Fruit fly (Drosophila melanogaster): ENCODE data around the gene Hibch.

The Hibch gene

dm6 chr3R:15319912-15320746, 36.9 kb upstream of the Hibch start, which contains the start of the genes CG6276 and CG44040 (continued):
- TF ChIP-seq sens (GFP tag) (peak; percentile 88), CG31365 (tag; optimal IDR thresholded peaks at IDR 0.05) (peak; percentile 17), peb (GFP tag; IDR thresholded peaks at IDR 0.05) (no peak), zen (tag; optimal IDR thresholded peaks at IDR 0.05) (no peak), Vsx1 (GFP tag; optimal IDR thresholded peaks at IDR 0.05) (no peak), odd (GFP tag; optimal IDR thresholded peaks at IDR 0.05) (no peak), twi (tag; optimal IDR thresholded peaks at IDR 0.05) (no peak), Dip3 (GFP tag; optimal IDR thresholded peaks at IDR 0.05) (peak; percentile 9), CG11723 (GFP tag; optimal IDR thresholded peaks at IDR 0.05) (peak; percentile 22), H15 (GFP tag; IDR thresholded peaks at IDR 0.05) (0 out of 3 replicates have a peak, but pooled peaks have one; percentile 41), Oli (tag; optimal IDR thresholded peaks at IDR 0.05) (peak; percentile 33), cg (GFP tag; optimal IDR thresholded peaks at IDR 0.05) (no peak), pho (GFP tag; optimal IDR thresholded peaks at IDR 0.05) (peak; percentile 69), Deaf1 (tag; optimal IDR thresholded peaks at IDR 0.05) (no peak), CG3726 (GFP tag; IDR thresholded peaks at IDR 0.05) (no peak), Camta (GFP tag; optimal IDR thresholded peaks at IDR 0.05) (peak; percentile 50), croc (GFP tag; conservative IDR thresholded peaks at IDR 0.05) (no peak), cas (GFP tag; IDR thresholded peaks at IDR 0.05) (no peak), eyg (GFP tag; optimal IDR thresholded peaks at IDR 0.05) (no peak), CG1529 (GFP tag; optimal IDR thresholded peaks at IDR 0.05) (no peak), HLHmδ (GFP tag; optimal IDR thresholded peaks at IDR 0.05) (no peak), CG12236 (GFP tag; optimal IDR thresholded peaks at IDR 0.05) (no peak), crol (GFP tag; IDR thresholded peaks at IDR 0.05) (no peak), tx (GFP tag; optimal IDR thresholded peaks at IDR 0.05) (peak; percentile 52), CG12942 (GFP tag; optimal IDR thresholded peaks at IDR 0.05) (no peak), MBD-R2 (GFP tag; IDR thresholded peaks at IDR 0.05) (peak; percentile 77), CG5245 (GFP tag; optimal IDR thresholded peaks at IDR 0.05) (no peak), H2.0 (GFP tag; IDR thresholded peaks at IDR 0.05) (peak; percentile 8; the same call in 1 of the 2 replicates), CG8924 (tag; optimal IDR thresholded peaks at IDR 0.05) (peak; percentile 41), Dp (GFP tag; optimal IDR thresholded peaks at IDR 0.05) (peak; percentile 21), dimm (GFP tag; IDR thresholded peaks at IDR 0.05) (no peak), Sin3A (optimal IDR thresholded peaks at IDR 0.05) (peak; percentile 8), chif (GFP tag; optimal IDR thresholded peaks at IDR 0.05) (peak in 1 of 2 experiments; percentile 25), CG13775 (GFP tag; optimal IDR thresholded peaks at IDR 0.05) (peak; percentile 48), ase (GFP tag; IDR thresholded peaks at IDR 0.05) (peak; percentile 10; the same call in 1 of the 3 replicates), CG2129 (GFP tag; IDR thresholded peaks at IDR 0.05; ENCODE audit: partially characterized antibody) (no peak), Ets97D (GFP tag; optimal IDR thresholded peaks at IDR 0.05) (peak; percentile 28), CG10462 (GFP tag; optimal IDR thresholded peaks at IDR 0.05) (peak; percentile 22), CG4617 (GFP tag; optimal IDR thresholded peaks at IDR 0.05; ENCODE audit: borderline replicate concordance) (peak; percentile 24), CG4328 (GFP tag; optimal IDR thresholded peaks at IDR 0.05) (no peak), vnd (GFP tag; IDR thresholded peaks at IDR 0.05; ENCODE audit: partially characterized antibody) (no peak), maf-S (GFP tag; optimal IDR thresholded peaks at IDR 0.05) (no peak), HLH3B (GFP tag; IDR thresholded peaks at IDR 0.05) (0 out of 2 replicates have a peak, but pooled peaks have one; percentile 23), NFAT (GFP tag; IDR thresholded peaks at IDR 0.05) (peak; percentile 41), so (GFP tag; IDR thresholded peaks at IDR 0.05) (no peak), gsb-n (tag; optimal IDR thresholded peaks at IDR 0.05) (peak; percentile 2), insv (GFP tag; optimal IDR thresholded peaks at IDR 0.05) (peak in 1 of 2 experiments; percentile 3), sna (GFP tag; IDR thresholded peaks at IDR 0.05; ENCODE audit: partially characterized antibody) (no peak), HmgD (GFP tag; optimal IDR thresholded peaks at IDR 0.05) (no peak), CG7556 (GFP tag; optimal IDR thresholded peaks at IDR 0.05) (peak; percentile 40)
